Worm (Caenorhabditis elegans) whole organism, late embryonic: ENCODE measurements around the gene R11E3.19.

Experiments
- ama-1 ChIP-seq: fragments of 150-350 bp; optimal IDR thresholded peaks from 2 replicates; lab custom pipeline; 2014
- lin-11 ChIP-seq: fragments of 200-800 bp; sonication (Bioruptor generic); optimal IDR thresholded peaks from 2 replicates; lab custom pipeline; 2018; ENCODE audit warnings: mild to moderate bottlenecking, missing genetic modification characterization, missing compliant biosample characterization
- mec-3 ChIP-seq: sonication (generic microtip); optimal IDR thresholded peaks from 2 replicates; lab custom pipeline; 2016; ENCODE audit warnings: borderline replicate concordance, missing genetic modification characterization, missing compliant biosample characterization
- pha-4 ChIP-seq: fragments of 150-350 bp; optimal IDR thresholded peaks from 2 replicates; lab custom pipeline; 2018; ENCODE audit warnings: missing biosample characterization, missing genetic modification reagents, missing genetic modification characterization
- tbx-7 ChIP-seq: sonication (generic microtip); optimal IDR thresholded peaks from 2 replicates; lab custom pipeline; 2016; ENCODE audit warnings: missing genotype, missing genetic modification characterization, missing compliant biosample characterization

- TF ChIP-seq mec-3 (tag; lab: Kevin White, UChicago): no peak
- TF ChIP-seq pha-4 (tag; lab: Kevin White, UChicago): no peak
- no peak for TF ChIP-seq ama-1
- TF ChIP-seq lin-11 (tag; lab: Kevin White, UChicago): no peak
- TF ChIP-seq tbx-7 (tag; lab: Kevin White, UChicago): no peak
Measured at ce11 chrIV:4809813-4810212, 33.9 kb upstream of the R11E3.19 start, which contains the start of gene H06H21.37.
